Fruit fly (Drosophila melanogaster): ENCODE measurements around the gene tal-1A.

tal-1A gene

dm6 chr3R:13780769-13781168, 32.1 kb upstream of the tal-1A start, which contains the start of gene CG9286 (continued):
- no peak for TF ChIP-seq CG9215 (GFP tag; IDR thresholded peaks at IDR 0.05)
- TF ChIP-seq knrl (GFP tag; IDR thresholded peaks at IDR 0.05; ENCODE audit: partially characterized antibody): no peak
- peak; percentile 80 for TF ChIP-seq cwo (GFP tag; optimal IDR thresholded peaks at IDR 0.05)
- no peak for TF ChIP-seq Dfd (GFP tag; optimal IDR thresholded peaks at IDR 0.05)
- no peak for TF ChIP-seq wek (GFP tag; optimal IDR thresholded peaks at IDR 0.05)
- TF ChIP-seq inv (GFP tag; IDR thresholded peaks at IDR 0.05; ENCODE audit: partially characterized antibody): no peak
- TF ChIP-seq CG34224 (GFP tag; IDR thresholded peaks at IDR 0.05; ENCODE audit: partially characterized antibody): 0 out of 3 replicates have a peak, but pooled peaks have one; percentile 21
- TF ChIP-seq Nf-YC (tag; optimal IDR thresholded peaks at IDR 0.05): no peak
- peak; percentile 85 for TF ChIP-seq kah (GFP tag; optimal IDR thresholded peaks at IDR 0.05)
- no peak for TF ChIP-seq salm (tag; optimal IDR thresholded peaks at IDR 0.05)
- peak; percentile 14 for TF ChIP-seq MESR4 (GFP tag; optimal IDR thresholded peaks at IDR 0.05)
- TF ChIP-seq dm (GFP tag; optimal IDR thresholded peaks at IDR 0.05): peak; percentile 72

dm6 chr3R:13782035-13782434, 30.9 kb upstream of the tal-1A start, which contains the start of gene Dip-B:
Gene Dip-B, plus strand, starts transcription at chr3R:13782288.
- no peak for TF ChIP-seq Hand (GFP tag; optimal IDR thresholded peaks at IDR 0.05)
- no peak for TF ChIP-seq CG10959 (GFP tag; IDR thresholded peaks at IDR 0.05)
- TF ChIP-seq CG4360 (GFP tag; IDR thresholded peaks at IDR 0.05): no peak
- no peak for TF ChIP-seq CG16815 (GFP tag; optimal IDR thresholded peaks at IDR 0.05)
- no peak for TF ChIP-seq HLH3B (GFP tag; IDR thresholded peaks at IDR 0.05)
- TF ChIP-seq CG10431 (GFP tag; optimal IDR thresholded peaks at IDR 0.05): no peak
- no peak for TF ChIP-seq maf-S (GFP tag; optimal IDR thresholded peaks at IDR 0.05)
- no peak for TF ChIP-seq CG10321 (GFP tag; IDR thresholded peaks at IDR 0.05)
- TF ChIP-seq CG6272 (GFP tag; IDR thresholded peaks at IDR 0.05): no peak
- TF ChIP-seq Med (GFP tag): peak; percentile 60
- no peak for TF ChIP-seq CG10267 (tag; optimal IDR thresholded peaks at IDR 0.05)
- TF ChIP-seq CkIIα-i1 (GFP tag; IDR thresholded peaks at IDR 0.05): no peak
- TF ChIP-seq D19B (GFP tag; optimal IDR thresholded peaks at IDR 0.05): peak; percentile 98
- no peak for TF ChIP-seq croc (GFP tag; conservative IDR thresholded peaks at IDR 0.05)
- no peak for TF ChIP-seq H2.0 (GFP tag; IDR thresholded peaks at IDR 0.05)
- no peak for TF ChIP-seq cg (GFP tag; optimal IDR thresholded peaks at IDR 0.05)
- no peak for TF ChIP-seq Jarid2 (GFP tag; optimal IDR thresholded peaks at IDR 0.05)
- peak; percentile 35 for TF ChIP-seq nom (GFP tag; optimal IDR thresholded peaks at IDR 0.05)
- no peak; the same call in 1 of the 2 replicates for TF ChIP-seq CG13287 (GFP tag; IDR thresholded peaks at IDR 0.05; ENCODE audit: partially characterized antibody)
- TF ChIP-seq PHDP (tag; optimal IDR thresholded peaks at IDR 0.05): no peak
- peak; percentile 19 for TF ChIP-seq gfzf (GFP tag; optimal IDR thresholded peaks at IDR 0.05)
- no peak for TF ChIP-seq scrt (GFP tag; optimal IDR thresholded peaks at IDR 0.05)
- no peak for TF ChIP-seq CG8944 (GFP tag; optimal IDR thresholded peaks at IDR 0.05)
- TF ChIP-seq crp (GFP tag; optimal IDR thresholded peaks at IDR 0.05): peak in 1 of 2 experiments; percentile 71
- no peak for TF ChIP-seq CG1233 (GFP tag; optimal IDR thresholded peaks at IDR 0.05)
- no peak for TF ChIP-seq Six4 (GFP tag; optimal IDR thresholded peaks at IDR 0.05)
- TF ChIP-seq chm (GFP tag; IDR thresholded peaks at IDR 0.05): no peak
- no peak for TF ChIP-seq D19A (tag; optimal IDR thresholded peaks at IDR 0.05)
- no peak for TF ChIP-seq al (GFP tag; IDR thresholded peaks at IDR 0.05)
- no peak for TF ChIP-seq Xrp1 (GFP tag; IDR thresholded peaks at IDR 0.05)
- TF ChIP-seq Sin3A (optimal IDR thresholded peaks at IDR 0.05): no peak
- no peak for TF ChIP-seq MESR4 (GFP tag; optimal IDR thresholded peaks at IDR 0.05)
- TF ChIP-seq CG14965 (GFP tag; optimal IDR thresholded peaks at IDR 0.05; ENCODE audit: borderline replicate concordance): no peak
- TF ChIP-seq CG15479 (GFP tag; optimal IDR thresholded peaks at IDR 0.05): no peak
- no peak for TF ChIP-seq CG15073 (GFP tag; optimal IDR thresholded peaks at IDR 0.05)
- no peak for TF ChIP-seq h (optimal IDR thresholded peaks at IDR 0.05)
- peak; percentile 60; the same call in 1 of the 2 replicates for TF ChIP-seq MBD-R2 (GFP tag; IDR thresholded peaks at IDR 0.05)
- TF ChIP-seq pan (optimal IDR thresholded peaks at IDR 0.05): no peak
- no peak for TF ChIP-seq pan (GFP tag; optimal IDR thresholded peaks at IDR 0.05 in 1 of 2, IDR thresholded peaks at IDR 0.05 in 1 of 2)
- no peak for TF ChIP-seq CG16779 (GFP tag; IDR thresholded peaks at IDR 0.05)

Data from whole organism, embryonic.